Fruit fly (Drosophila melanogaster) whole organism, embryonic: ENCODE measurements around the gene CG10803.

ENCODE experiments used
- Bgb ChIP-seq: fragments of 200-800 bp; sonication (Bioruptor generic); IDR thresholded peaks from 2 replicates; pipeline ENCODE4 v1.3.6; 2022; ENCODE audit warnings: missing biosample characterization, missing genetic modification characterization; ENCODE audit not compliant: partially characterized antibody
- CG10209 ChIP-seq: fragments of 200-800 bp; sonication (Bioruptor generic); optimal IDR thresholded peaks from 3 replicates; lab custom pipeline; 2017; ENCODE audit warnings: missing biosample characterization, mild to moderate bottlenecking, missing genetic modification characterization, missing genetic modification reagents
- CG12071 ChIP-seq: fragments of 200-800 bp; sonication (Bioruptor generic); optimal IDR thresholded peaks from 3 replicates; lab custom pipeline; 2018; ENCODE audit warnings: missing biosample characterization, mild to moderate bottlenecking, missing genetic modification characterization
- CG12155 ChIP-seq: fragments of 200-800 bp; sonication (Bioruptor generic); optimal IDR thresholded peaks from 3 replicates; lab custom pipeline; 2016; ENCODE audit warnings: missing biosample characterization, missing genetic modification characterization
- CG12391 ChIP-seq: fragments of 200-800 bp; sonication (Bioruptor generic); optimal IDR thresholded peaks from 3 replicates; lab custom pipeline; 2018; ENCODE audit warnings: missing biosample characterization, mild to moderate bottlenecking, missing genetic modification characterization, moderate library complexity
- CG13123 ChIP-seq: fragments of 200-800 bp; sonication (Bioruptor generic); optimal IDR thresholded peaks from 2 replicates; lab custom pipeline; 2016; ENCODE audit warnings: missing biosample characterization, missing genetic modification characterization
- CG13624 ChIP-seq: fragments of 200-800 bp; sonication (Bioruptor generic); optimal IDR thresholded peaks from 2 replicates; lab custom pipeline; 2016; ENCODE audit warnings: missing biosample characterization, missing genetic modification characterization
- CG15269 ChIP-seq: fragments of 200-800 bp; sonication (Bioruptor generic); optimal IDR thresholded peaks from 2 replicates; lab custom pipeline; 2018; ENCODE audit warnings: missing biosample characterization, mild to moderate bottlenecking, missing genetic modification characterization, moderate library complexity
- CG17568 ChIP-seq: fragments of 200-800 bp; sonication (Bioruptor generic); optimal IDR thresholded peaks from 2 replicates; lab custom pipeline; 2018; ENCODE audit warnings: missing biosample characterization, mild to moderate bottlenecking, missing genetic modification characterization, moderate library complexity
- CG18764 ChIP-seq: fragments of 200-800 bp; sonication (Bioruptor generic); optimal IDR thresholded peaks from 3 replicates; lab custom pipeline; 2016; ENCODE audit warnings: missing biosample characterization, missing genetic modification characterization
- CG2129 ChIP-seq: fragments of 200-800 bp; sonication (Bioruptor generic); IDR thresholded peaks from 2 replicates; pipeline ENCODE4 v1.3.6; 2022; ENCODE audit warnings: missing biosample characterization, missing genetic modification characterization; ENCODE audit not compliant: partially characterized antibody
- CG2678 ChIP-seq: fragments of 200-800 bp; sonication (Bioruptor generic); optimal IDR thresholded peaks from 3 replicates; lab custom pipeline; 2019; ENCODE audit warnings: missing biosample characterization, mild to moderate bottlenecking, missing genetic modification characterization, moderate library complexity
- CG2875 ChIP-seq: fragments of 200-800 bp; sonication (Bioruptor generic); optimal IDR thresholded peaks from 2 replicates; lab custom pipeline; 2017; ENCODE audit warnings: missing biosample characterization, mild to moderate bottlenecking, missing genetic modification characterization, missing genetic modification reagents
- CG30431 ChIP-seq: fragments of 200-800 bp; sonication (Bioruptor generic); optimal IDR thresholded peaks from 2 replicates; lab custom pipeline; 2017; ENCODE audit warnings: missing biosample characterization, missing genetic modification characterization
- CG4282 ChIP-seq: fragments of 200-800 bp; sonication (Bioruptor generic); optimal IDR thresholded peaks from 2 replicates; lab custom pipeline; 2016; ENCODE audit warnings: missing biosample characterization, missing genetic modification characterization
- CG7963 ChIP-seq: fragments of 200-800 bp; sonication (Bioruptor generic); IDR thresholded peaks from 3 replicates; pipeline ENCODE4 v1.3.6; 2022; ENCODE audit warnings: missing biosample characterization, missing genetic modification characterization; ENCODE audit not compliant: partially characterized antibody
- CG8388 ChIP-seq: fragments of 200-800 bp; sonication (Bioruptor generic); optimal IDR thresholded peaks from 2 replicates; lab custom pipeline; 2019; ENCODE audit warnings: missing biosample characterization, mild to moderate bottlenecking, missing genetic modification characterization, moderate library complexity
- Dbx ChIP-seq: fragments of 200-800 bp; sonication (Bioruptor generic); IDR thresholded peaks from 3 replicates; pipeline ENCODE4 v1.3.6; 2022; ENCODE audit warnings: missing biosample characterization, missing genetic modification characterization
- Dip3 ChIP-seq: fragments of 200-800 bp; sonication (Bioruptor generic); optimal IDR thresholded peaks from 3 replicates; lab custom pipeline; 2016; ENCODE audit warnings: missing biosample characterization, missing genetic modification characterization
- Dll ChIP-seq: fragments of 200-800 bp; sonication (Bioruptor generic); IDR thresholded peaks from 4 replicates; pipeline ENCODE4 v1.3.6; 2022; ENCODE audit warnings: missing biosample characterization, missing genetic modification characterization; ENCODE audit not compliant: partially characterized antibody
- Dp ChIP-seq: fragments of 200-800 bp; sonication (Bioruptor generic); optimal IDR thresholded peaks from 2 replicates; lab custom pipeline; 2018; ENCODE audit warnings: missing biosample characterization, mild to moderate bottlenecking, missing genetic modification characterization, moderate library complexity
- ERR ChIP-seq: fragments of 200-800 bp; sonication (Bioruptor generic); optimal IDR thresholded peaks from 2 replicates; lab custom pipeline; 2016; ENCODE audit warnings: missing biosample characterization, missing genetic modification characterization
- Fer1 ChIP-seq: fragments of 200-800 bp; sonication (Bioruptor generic); optimal IDR thresholded peaks from 2 replicates; lab custom pipeline; 2017; ENCODE audit warnings: missing biosample characterization, mild to moderate bottlenecking, missing genetic modification characterization
- H2.0 ChIP-seq: fragments of 200-800 bp; sonication (Bioruptor generic); IDR thresholded peaks from 2 replicates; pipeline ENCODE4 v1.3.6; 2022; ENCODE audit warnings: missing biosample characterization, missing genetic modification characterization
- Oli ChIP-seq: fragments of 200-800 bp; sonication (Bioruptor generic); optimal IDR thresholded peaks from 2 replicates; lab custom pipeline; 2018; ENCODE audit warnings: missing biosample characterization, mild to moderate bottlenecking, missing genetic modification characterization, moderate library complexity
- Spps ChIP-seq: fragments of 200-800 bp; sonication (Bioruptor generic); optimal IDR thresholded peaks from 2 replicates; lab custom pipeline; 2018; ENCODE audit warnings: missing biosample characterization, mild to moderate bottlenecking, missing genetic modification characterization
- az2 ChIP-seq: fragments of 200-800 bp; sonication (Bioruptor generic); optimal IDR thresholded peaks from 3 replicates; lab custom pipeline; 2016; ENCODE audit warnings: missing biosample characterization, missing genetic modification characterization
- bigmax ChIP-seq: fragments of 200-800 bp; sonication (Bioruptor generic); optimal IDR thresholded peaks from 2 replicates; lab custom pipeline; 2018; ENCODE audit warnings: missing biosample characterization, mild to moderate bottlenecking, missing genetic modification characterization
- br ChIP-seq: fragments of >200 bp; optimal IDR thresholded peaks from 2 replicates; lab custom pipeline; 2017
- chn ChIP-seq: fragments of 200-800 bp; sonication (Bioruptor generic); optimal IDR thresholded peaks from 2 replicates; lab custom pipeline; 2016; ENCODE audit warnings: missing biosample characterization, missing genetic modification characterization
- emc ChIP-seq: fragments of 200-800 bp; sonication (Bioruptor generic); optimal IDR thresholded peaks from 2 replicates; lab custom pipeline; 2016; ENCODE audit warnings: missing biosample characterization, missing genetic modification characterization
- en ChIP-seq: fragments of 200-800 bp; sonication (Bioruptor generic); optimal IDR thresholded peaks from 2 replicates; lab custom pipeline; 2016; ENCODE audit warnings: missing biosample characterization, missing genetic modification characterization
- fd96Cb ChIP-seq: fragments of 200-800 bp; sonication (Bioruptor generic); optimal IDR thresholded peaks from 2 replicates; lab custom pipeline; 2018; ENCODE audit warnings: missing biosample characterization, mild to moderate bottlenecking, missing genetic modification characterization, moderate library complexity
- gce ChIP-seq: fragments of 200-800 bp; sonication (Bioruptor generic); IDR thresholded peaks from 3 replicates; pipeline ENCODE4 v1.3.6; 2022; ENCODE audit warnings: missing biosample characterization, missing genetic modification characterization
- gem ChIP-seq: fragments of 200-800 bp; sonication (Bioruptor generic); optimal IDR thresholded peaks from 2 replicates; lab custom pipeline; 2019; ENCODE audit warnings: missing biosample characterization, mild to moderate bottlenecking, missing genetic modification characterization, moderate library complexity
- h ChIP-seq: fragments of >200 bp; optimal IDR thresholded peaks from 2 replicates; lab custom pipeline; 2017
- inv ChIP-seq: fragments of 200-800 bp; sonication (Bioruptor generic); IDR thresholded peaks from 2 replicates; pipeline ENCODE4 v1.3.6; 2022; ENCODE audit warnings: missing biosample characterization, missing genetic modification characterization; ENCODE audit not compliant: partially characterized antibody
- ken ChIP-seq: fragments of 200-800 bp; sonication (Bioruptor generic); IDR thresholded peaks from 3 replicates; pipeline ENCODE4 v1.3.6; 2022; ENCODE audit warnings: missing biosample characterization, missing genetic modification characterization
- lola ChIP-seq, 3 experiments: fragments of >200 bp in 2 of 3; fragments of 200-800 bp in 1 of 3; sonication (Bioruptor generic) in 1 of 3; optimal IDR thresholded peaks; 2 replicates each; lab custom pipeline; 2017 to 2019; ENCODE audit warnings: missing biosample characterization in 3 of 3, missing genetic modification characterization in 3 of 3, mild to moderate bottlenecking in 1 of 3, moderate library complexity in 1 of 3
- mirr ChIP-seq: fragments of 200-800 bp; sonication (Bioruptor generic); optimal IDR thresholded peaks from 3 replicates; lab custom pipeline; 2018; ENCODE audit warnings: missing biosample characterization, mild to moderate bottlenecking, missing genetic modification characterization
- nerfin-2 ChIP-seq: fragments of 200-800 bp; sonication (Bioruptor generic); IDR thresholded peaks from 2 replicates; pipeline ENCODE4 v1.3.6; 2022; ENCODE audit warnings: missing biosample characterization, missing genetic modification characterization; ENCODE audit not compliant: partially characterized antibody
- oc ChIP-seq: fragments of 200-800 bp; sonication (Bioruptor generic); optimal IDR thresholded peaks from 2 replicates; lab custom pipeline; 2018; ENCODE audit warnings: missing biosample characterization, mild to moderate bottlenecking, missing genetic modification characterization, moderate library complexity
- pan ChIP-seq, 4 experiments: fragments of >200 bp in 3 of 4; fragments of 200-800 bp in 1 of 4; sonication (Bioruptor generic) in 1 of 4; optimal IDR thresholded peaks in 3 of 4; IDR thresholded peaks in 1 of 4; 2 replicates each; pipeline versions ENCODE4 v1.3.6 to Lab custom; 2017 to 2022; ENCODE audit warnings: missing biosample characterization in 2 of 4, missing genetic modification characterization in 2 of 4, mixed read lengths in 1 of 4
- prd ChIP-seq, 3 experiments: fragments of >200 bp in 2 of 3; fragments of 200-800 bp in 1 of 3; sonication (Bioruptor generic) in 1 of 3; optimal IDR thresholded peaks in 2 of 3; IDR thresholded peaks in 1 of 3; 2 replicates in 2 of 3; 3 replicates in 1 of 3; pipeline versions ENCODE4 v1.3.6 to Lab custom; 2017 to 2022; ENCODE audit warnings: missing biosample characterization in 1 of 3, missing genetic modification characterization in 1 of 3
- sens ChIP-seq: fragments of 200-800 bp; sonication (Bioruptor generic); peaks from one replicate; lab custom pipeline; 2016; ENCODE audit warnings: missing biosample characterization, missing genetic modification characterization
- trem ChIP-seq: fragments of 200-800 bp; optimal IDR thresholded peaks from 3 replicates; lab custom pipeline; 2019; ENCODE audit warnings: missing biosample characterization, mild to moderate bottlenecking, missing genetic modification characterization, moderate library complexity
- tx ChIP-seq: fragments of 200-800 bp; sonication (Bioruptor generic); optimal IDR thresholded peaks from 2 replicates; lab custom pipeline; 2016; ENCODE audit warnings: missing biosample characterization, missing genetic modification characterization
- wdn ChIP-seq: fragments of 200-800 bp; sonication (Bioruptor generic); IDR thresholded peaks from 2 replicates; pipeline ENCODE4 v1.3.6; 2022; ENCODE audit warnings: missing biosample characterization, missing genetic modification characterization
- zf30C ChIP-seq: fragments of 200-800 bp; sonication (Bioruptor generic); optimal IDR thresholded peaks from 3 replicates; lab custom pipeline; 2018; ENCODE audit warnings: missing biosample characterization, mild to moderate bottlenecking, missing genetic modification characterization
- zfh2 ChIP-seq: fragments of 200-800 bp; sonication (Bioruptor generic); optimal IDR thresholded peaks from 2 replicates; lab custom pipeline; 2016; ENCODE audit warnings: missing biosample characterization, missing genetic modification characterization

The CG10803 gene

DNA sequence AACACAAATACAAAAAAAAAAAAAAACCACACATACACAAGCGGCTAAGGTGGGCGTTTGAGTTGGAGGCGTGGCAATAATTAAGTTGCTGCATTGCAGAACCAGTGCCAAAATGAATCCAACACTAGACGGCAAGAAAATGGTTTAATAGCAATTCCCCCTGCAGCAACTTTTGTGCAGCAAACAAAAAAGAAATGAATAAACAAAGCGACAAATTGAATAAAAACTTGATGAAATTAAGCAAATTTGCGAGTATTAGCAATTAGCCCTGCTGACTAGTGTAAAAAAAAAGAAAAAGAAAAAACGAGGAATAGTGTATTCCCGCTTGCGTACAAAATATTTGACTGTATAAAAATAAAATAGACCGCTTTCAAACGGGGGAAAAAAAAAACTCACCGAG, 30.7 kb upstream of the CG10803 start (continued):
- no peak for TF ChIP-seq az2 (GFP tag; lab: Kevin White, UChicago)
- peak; percentile 15 for TF ChIP-seq CG18764 (GFP tag; lab: Kevin White, UChicago)
- TF ChIP-seq CG10209 (GFP tag; lab: Kevin White, UChicago), result no peak
- TF ChIP-seq ken (GFP tag; lab: Robert Waterston, UW), result peak; percentile 52; the same call in 1 of the 3 replicates
- TF ChIP-seq br (lab: Kevin White, UChicago), result no peak
- TF ChIP-seq pan (optimal IDR thresholded peaks at IDR 0.05; lab: Kevin White, UChicago), result no peak
- peak in 1 of 2 experiments; percentile 43 for TF ChIP-seq pan (GFP tag; optimal IDR thresholded peaks at IDR 0.05 in 1 of 2, IDR thresholded peaks at IDR 0.05 in 1 of 2)
- no peak for TF ChIP-seq h (lab: Kevin White, UChicago)
- no peak for TF ChIP-seq Dbx (GFP tag; lab: Robert Waterston, UW)
- no peak for TF ChIP-seq CG12155 (GFP tag; lab: Kevin White, UChicago)
- TF ChIP-seq en (GFP tag; lab: Kevin White, UChicago), result no peak
- TF ChIP-seq Bgb, result no peak
- TF ChIP-seq prd (optimal IDR thresholded peaks at IDR 0.05; lab: Kevin White, UChicago), result no peak
- TF ChIP-seq prd (GFP tag; IDR thresholded peaks at IDR 0.05; lab: Robert Waterston, UW), result peak; percentile 35; the same call in 1 of the 3 replicates
- no peak for TF ChIP-seq zfh2 (GFP tag; lab: Kevin White, UChicago)
- TF ChIP-seq sens, result peak; percentile 82
- peak; percentile 47 for TF ChIP-seq gem (tag; lab: Kevin White, UChicago)
- no peak for TF ChIP-seq CG7963 (GFP tag; lab: Robert Waterston, UW)
- TF ChIP-seq Dp (GFP tag; lab: Kevin White, UChicago), result no peak
- peak; percentile 36 for TF ChIP-seq Oli (tag; lab: Kevin White, UChicago)
- peak; percentile 25 for TF ChIP-seq CG2875
- no peak for TF ChIP-seq lola (GFP tag; optimal IDR thresholded peaks at IDR 0.05; lab: Kevin White, UChicago)
- peak; percentile 13 for TF ChIP-seq CG12391 (tag; lab: Kevin White, UChicago)
- TF ChIP-seq bigmax (GFP tag; lab: Kevin White, UChicago), result no peak
- TF ChIP-seq Fer1 (GFP tag; lab: Kevin White, UChicago), result no peak
- TF ChIP-seq inv (GFP tag; lab: Robert Waterston, UW), result no peak
- peak; percentile 20 for TF ChIP-seq CG2678 (tag; lab: Kevin White, UChicago)
- TF ChIP-seq CG4282 (GFP tag; lab: Kevin White, UChicago), result no peak
- TF ChIP-seq wdn (GFP tag; lab: Robert Waterston, UW), result no peak
- TF ChIP-seq CG2129 (GFP tag; lab: Robert Waterston, UW), result no peak
- no peak for TF ChIP-seq zf30C (GFP tag; lab: Kevin White, UChicago)
- no peak for TF ChIP-seq tx (GFP tag; lab: Kevin White, UChicago)
- TF ChIP-seq mirr (GFP tag; lab: Kevin White, UChicago), result no peak
- peak; percentile 13 for TF ChIP-seq CG8388
- TF ChIP-seq Spps (tag; lab: Kevin White, UChicago), result no peak
- no peak for TF ChIP-seq emc (GFP tag; lab: Kevin White, UChicago)
- TF ChIP-seq CG13624, result no peak
- TF ChIP-seq Dll (GFP tag; lab: Robert Waterston, UW), result no peak
- no peak for TF ChIP-seq trem (tag; lab: Kevin White, UChicago)
- no peak for TF ChIP-seq nerfin-2
- no peak for TF ChIP-seq gce (GFP tag; lab: Robert Waterston, UW)
- no peak for TF ChIP-seq H2.0 (GFP tag; lab: Robert Waterston, UW)
- no peak for TF ChIP-seq chn (GFP tag; lab: Kevin White, UChicago)
- peak; percentile 36 for TF ChIP-seq fd96Cb (tag; lab: Kevin White, UChicago)
- TF ChIP-seq oc, result no peak
- TF ChIP-seq CG30431 (GFP tag; lab: Kevin White, UChicago), result no peak
- TF ChIP-seq CG13123 (GFP tag; lab: Kevin White, UChicago), result no peak
- TF ChIP-seq CG17568, result no peak
- no peak for TF ChIP-seq ERR (GFP tag; lab: Kevin White, UChicago)
- TF ChIP-seq CG12071, result no peak
- TF ChIP-seq CG15269 (tag; lab: Kevin White, UChicago), result no peak
- no peak for TF ChIP-seq Dip3 (GFP tag; lab: Kevin White, UChicago)
